Fruit fly (Drosophila melanogaster) whole organism, embryonic: ENCODE measurements around the gene PAPLA1.

Experiments used
- CG10959 ChIP-seq: fragments of 200-800 bp; sonication (Bioruptor generic); IDR thresholded peaks from 2 replicates; pipeline ENCODE4 v1.3.6; 2022; ENCODE audit warnings: missing biosample characterization, missing genetic modification characterization
- CG1233 ChIP-seq: fragments of 200-800 bp; sonication (Bioruptor generic); optimal IDR thresholded peaks from 4 replicates; lab custom pipeline; 2018; ENCODE audit warnings: missing biosample characterization, mild to moderate bottlenecking, missing genetic modification characterization
- CG15269 ChIP-seq: fragments of 200-800 bp; sonication (Bioruptor generic); optimal IDR thresholded peaks from 2 replicates; lab custom pipeline; 2018; ENCODE audit warnings: missing biosample characterization, mild to moderate bottlenecking, missing genetic modification characterization, moderate library complexity
- CG16863 ChIP-seq: fragments of 200-800 bp; sonication (Bioruptor generic); optimal IDR thresholded peaks from 3 replicates; lab custom pipeline; 2016; ENCODE audit warnings: missing biosample characterization, missing genetic modification characterization
- CG30020 ChIP-seq: fragments of 200-800 bp; optimal IDR thresholded peaks from 2 replicates; lab custom pipeline; 2019; ENCODE audit warnings: missing biosample characterization, mild to moderate bottlenecking, missing genetic modification characterization, moderate library complexity
- CG32767 ChIP-seq: fragments of 200-800 bp; sonication (Bioruptor generic); IDR thresholded peaks from 2 replicates; pipeline ENCODE4 v1.3.6; 2022; ENCODE audit warnings: missing biosample characterization, missing genetic modification characterization
- CG33213 ChIP-seq: fragments of 200-800 bp; sonication (Bioruptor generic); optimal IDR thresholded peaks from 3 replicates; lab custom pipeline; 2016; ENCODE audit warnings: missing biosample characterization, missing genetic modification characterization
- CG33557 ChIP-seq: fragments of 200-800 bp; sonication (Bioruptor generic); optimal IDR thresholded peaks from 2 replicates; lab custom pipeline; 2019; ENCODE audit warnings: missing biosample characterization, mild to moderate bottlenecking, missing genetic modification characterization, moderate library complexity
- CG34224 ChIP-seq: fragments of 200-800 bp; sonication (Bioruptor generic); IDR thresholded peaks from 3 replicates; pipeline ENCODE4 v1.3.6; 2022; ENCODE audit warnings: missing biosample characterization, missing genetic modification characterization; ENCODE audit not compliant: partially characterized antibody
- CG6175 ChIP-seq: fragments of 200-800 bp; sonication (Bioruptor generic); IDR thresholded peaks from 3 replicates; pipeline ENCODE4 v1.3.6; 2022; ENCODE audit warnings: missing biosample characterization, missing genetic modification characterization
- CG6654 ChIP-seq: fragments of 200-800 bp; sonication (Bioruptor generic); optimal IDR thresholded peaks from 2 replicates; lab custom pipeline; 2017; ENCODE audit warnings: missing biosample characterization, mild to moderate bottlenecking, missing genetic modification characterization
- CG6813 ChIP-seq: fragments of 200-800 bp; sonication (Bioruptor generic); optimal IDR thresholded peaks from 2 replicates; lab custom pipeline; 2017; ENCODE audit warnings: missing biosample characterization, missing genetic modification characterization, mild to moderate bottlenecking, moderate library complexity, missing genetic modification reagents
- CG7372 ChIP-seq: fragments of 200-800 bp; sonication (Bioruptor generic); IDR thresholded peaks from 2 replicates; pipeline ENCODE4 v1.3.6; 2022; ENCODE audit warnings: missing biosample characterization, missing genetic modification characterization
- CG7745 ChIP-seq: fragments of 200-800 bp; sonication (Bioruptor generic); optimal IDR thresholded peaks from 2 replicates; lab custom pipeline; 2018; ENCODE audit warnings: missing biosample characterization, mild to moderate bottlenecking, missing genetic modification characterization, moderate library complexity
- CG7963 ChIP-seq: fragments of 200-800 bp; sonication (Bioruptor generic); IDR thresholded peaks from 3 replicates; pipeline ENCODE4 v1.3.6; 2022; ENCODE audit warnings: missing biosample characterization, missing genetic modification characterization; ENCODE audit not compliant: partially characterized antibody
- CG7987 ChIP-seq: fragments of 200-800 bp; sonication (Bioruptor generic); optimal IDR thresholded peaks from 2 replicates; lab custom pipeline; 2018; ENCODE audit warnings: missing biosample characterization, mild to moderate bottlenecking, missing genetic modification characterization, moderate library complexity
- CG8478 ChIP-seq: fragments of >200 bp; optimal IDR thresholded peaks from 2 replicates; lab custom pipeline; 2018
- Dad ChIP-seq: fragments of 200-800 bp; sonication (Bioruptor generic); optimal IDR thresholded peaks from 3 replicates; lab custom pipeline; 2016; ENCODE audit warnings: missing biosample characterization, missing genetic modification characterization
- ERR ChIP-seq: fragments of 200-800 bp; sonication (Bioruptor generic); optimal IDR thresholded peaks from 2 replicates; lab custom pipeline; 2016; ENCODE audit warnings: missing biosample characterization, missing genetic modification characterization
- Gsc ChIP-seq: fragments of 200-800 bp; sonication (Bioruptor generic); IDR thresholded peaks from 2 replicates; pipeline ENCODE4 v1.3.6; 2022; ENCODE audit warnings: missing biosample characterization, missing genetic modification characterization
- Gug ChIP-seq: fragments of 200-800 bp; sonication (Bioruptor generic); IDR thresholded peaks from 4 replicates; pipeline ENCODE4 v1.3.6; 2022; ENCODE audit warnings: missing biosample characterization, missing genetic modification characterization
- H2.0 ChIP-seq: fragments of 200-800 bp; sonication (Bioruptor generic); IDR thresholded peaks from 2 replicates; pipeline ENCODE4 v1.3.6; 2022; ENCODE audit warnings: missing biosample characterization, missing genetic modification characterization
- MESR4 ChIP-seq: fragments of 200-800 bp; sonication (Bioruptor generic); optimal IDR thresholded peaks from 2 replicates; lab custom pipeline; 2018; ENCODE audit warnings: missing biosample characterization, mild to moderate bottlenecking, missing genetic modification characterization, moderate library complexity
- NfI ChIP-seq: fragments of 200-800 bp; sonication (Bioruptor generic); optimal IDR thresholded peaks from 3 replicates; lab custom pipeline; 2018; ENCODE audit warnings: missing biosample characterization, mild to moderate bottlenecking, missing genetic modification characterization, moderate library complexity
- YL-1 ChIP-seq: fragments of 200-800 bp; sonication (Bioruptor generic); optimal IDR thresholded peaks from 3 replicates; lab custom pipeline; 2017; ENCODE audit warnings: missing biosample characterization, mild to moderate bottlenecking, missing genetic modification characterization
- abd-A ChIP-seq: fragments of 200-800 bp; sonication (Bioruptor generic); optimal IDR thresholded peaks from 3 replicates; lab custom pipeline; 2019; ENCODE audit warnings: missing biosample characterization, mild to moderate bottlenecking, missing genetic modification characterization, moderate library complexity
- az2 ChIP-seq: fragments of 200-800 bp; sonication (Bioruptor generic); optimal IDR thresholded peaks from 3 replicates; lab custom pipeline; 2016; ENCODE audit warnings: missing biosample characterization, missing genetic modification characterization
- crp ChIP-seq, 2 experiments: fragments of 200-800 bp; sonication (Bioruptor generic); optimal IDR thresholded peaks; 2 replicates in 1 of 2; 3 replicates in 1 of 2; lab custom pipeline; 2017; ENCODE audit warnings: missing biosample characterization in 2 of 2, missing genetic modification characterization in 2 of 2, mild to moderate bottlenecking in 1 of 2, moderate library complexity in 1 of 2
- dm ChIP-seq: fragments of 200-800 bp; sonication (Bioruptor generic); optimal IDR thresholded peaks from 3 replicates; lab custom pipeline; 2016; ENCODE audit warnings: missing biosample characterization, missing genetic modification characterization
- dpn ChIP-seq, 2 experiments: fragments of 200-800 bp; sonication (Bioruptor generic); optimal IDR thresholded peaks; 3 replicates each; lab custom pipeline; 2016; ENCODE audit warnings: missing biosample characterization in 2 of 2, missing genetic modification characterization in 2 of 2
- ftz-f1 ChIP-seq: fragments of 200-800 bp; sonication (Bioruptor generic); optimal IDR thresholded peaks from 2 replicates; lab custom pipeline; 2016; ENCODE audit warnings: missing biosample characterization, missing genetic modification characterization
- hbn ChIP-seq: fragments of 200-800 bp; sonication (Bioruptor generic); IDR thresholded peaks from 2 replicates; pipeline ENCODE4 v1.3.6; 2022; ENCODE audit warnings: missing biosample characterization, missing genetic modification characterization; ENCODE audit not compliant: partially characterized antibody
- her ChIP-seq: fragments of 200-800 bp; sonication (Bioruptor generic); optimal IDR thresholded peaks from 2 replicates; lab custom pipeline; 2016; ENCODE audit warnings: missing biosample characterization, missing genetic modification characterization
- kah ChIP-seq: fragments of 200-800 bp; sonication (Bioruptor generic); optimal IDR thresholded peaks from 2 replicates; lab custom pipeline; 2018; ENCODE audit warnings: missing biosample characterization, mild to moderate bottlenecking, missing genetic modification characterization
- onecut ChIP-seq: fragments of 200-800 bp; sonication (Bioruptor generic); IDR thresholded peaks from 2 replicates; pipeline ENCODE4 v1.3.6; 2022; ENCODE audit warnings: missing biosample characterization, missing genetic modification characterization
- pzg ChIP-seq: fragments of 200-800 bp; sonication (Bioruptor generic); optimal IDR thresholded peaks from 3 replicates; lab custom pipeline; 2018; ENCODE audit warnings: missing biosample characterization, mild to moderate bottlenecking, missing genetic modification characterization, moderate library complexity
- scrt ChIP-seq: fragments of 200-800 bp; sonication (Bioruptor generic); optimal IDR thresholded peaks from 2 replicates; lab custom pipeline; 2018; ENCODE audit warnings: missing biosample characterization, mild to moderate bottlenecking, missing genetic modification characterization, moderate library complexity
- sd ChIP-seq: fragments of 200-800 bp; sonication (Bioruptor generic); optimal IDR thresholded peaks from 3 replicates; lab custom pipeline; 2018; ENCODE audit warnings: missing biosample characterization, mild to moderate bottlenecking, missing genetic modification characterization, moderate library complexity
- sens-2 ChIP-seq: fragments of 200-800 bp; sonication (Bioruptor generic); IDR thresholded peaks from 2 replicates; pipeline ENCODE4 v1.3.6; 2022; ENCODE audit warnings: missing biosample characterization, missing genetic modification characterization
- sim ChIP-seq: fragments of 200-800 bp; sonication (Bioruptor generic); IDR thresholded peaks from 2 replicates; pipeline ENCODE4 v1.3.6; 2022; ENCODE audit warnings: missing biosample characterization, missing genetic modification characterization
- so ChIP-seq: fragments of 200-800 bp; sonication (Bioruptor generic); IDR thresholded peaks from 3 replicates; pipeline ENCODE4 v1.3.6; 2022; ENCODE audit warnings: missing biosample characterization, missing genetic modification characterization
- tin ChIP-seq: fragments of 200-800 bp; sonication (Bioruptor generic); optimal IDR thresholded peaks from 3 replicates; lab custom pipeline; 2016; ENCODE audit warnings: missing biosample characterization, missing genetic modification characterization
- tll ChIP-seq, 2 experiments: fragments of 200-800 bp in 1 of 2; fragments of >200 bp in 1 of 2; sonication (Bioruptor generic) in 1 of 2; optimal IDR thresholded peaks; 2 replicates each; lab custom pipeline; 2017 to 2019; ENCODE audit warnings: missing biosample characterization in 2 of 2, missing genetic modification characterization in 2 of 2, mild to moderate bottlenecking in 1 of 2, moderate library complexity in 1 of 2
- tna ChIP-seq: fragments of 200-800 bp; sonication (Bioruptor generic); IDR thresholded peaks from 2 replicates; pipeline ENCODE4 v1.3.6; 2022; ENCODE audit warnings: missing biosample characterization, missing genetic modification characterization; ENCODE audit not compliant: partially characterized antibody
- trem ChIP-seq: fragments of 200-800 bp; optimal IDR thresholded peaks from 3 replicates; lab custom pipeline; 2019; ENCODE audit warnings: missing biosample characterization, mild to moderate bottlenecking, missing genetic modification characterization, moderate library complexity
- ttk ChIP-seq: fragments of 200-800 bp; sonication (Bioruptor generic); IDR thresholded peaks from 2 replicates; pipeline ENCODE4 v2.1.2; 2022; ENCODE audit warnings: missing biosample characterization, missing genetic modification characterization
- tup ChIP-seq: fragments of 200-800 bp; sonication (Bioruptor generic); optimal IDR thresholded peaks from 2 replicates; lab custom pipeline; 2016; ENCODE audit warnings: missing biosample characterization, mild to moderate bottlenecking, missing genetic modification characterization, moderate library complexity

The PAPLA1 gene

DNA sequence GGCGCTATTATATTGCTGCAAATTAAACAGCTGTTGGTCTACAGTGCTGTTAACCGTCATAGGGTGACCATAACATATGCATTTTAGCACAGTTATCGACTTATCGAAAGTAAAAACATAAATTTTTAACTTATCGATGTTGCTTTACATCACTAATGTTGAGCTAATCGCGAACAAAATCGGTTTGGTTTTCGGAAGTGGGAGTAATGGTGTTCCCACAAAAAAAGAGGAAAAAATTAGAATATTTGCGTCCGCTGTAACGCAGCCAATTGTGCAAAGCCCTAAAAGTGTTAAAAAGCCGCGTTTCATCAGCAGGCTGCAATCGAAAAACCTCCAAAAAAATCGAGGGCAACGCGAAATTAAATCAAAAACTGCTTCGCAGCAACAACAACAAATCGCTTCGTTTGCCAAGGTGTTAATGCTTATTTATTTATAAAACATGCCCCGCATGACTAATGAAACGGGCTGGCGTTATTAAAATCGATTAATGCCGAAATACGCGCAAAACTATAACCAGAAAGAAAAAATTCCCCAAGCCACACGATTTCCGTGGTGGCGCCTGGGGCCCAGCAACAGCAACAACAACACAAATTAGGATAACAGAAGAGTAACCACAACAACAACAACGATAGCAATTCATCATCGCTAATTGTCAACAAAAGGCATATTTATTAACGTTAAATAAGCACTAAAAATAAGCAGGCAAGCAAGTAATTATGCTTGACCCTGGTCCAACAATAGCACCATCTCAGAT is 32.4 kb downstream of the PAPLA1 start, which contains the start of the genes CG12375 and CG8668 (continued):
- no peak for TF ChIP-seq H2.0

DNA sequence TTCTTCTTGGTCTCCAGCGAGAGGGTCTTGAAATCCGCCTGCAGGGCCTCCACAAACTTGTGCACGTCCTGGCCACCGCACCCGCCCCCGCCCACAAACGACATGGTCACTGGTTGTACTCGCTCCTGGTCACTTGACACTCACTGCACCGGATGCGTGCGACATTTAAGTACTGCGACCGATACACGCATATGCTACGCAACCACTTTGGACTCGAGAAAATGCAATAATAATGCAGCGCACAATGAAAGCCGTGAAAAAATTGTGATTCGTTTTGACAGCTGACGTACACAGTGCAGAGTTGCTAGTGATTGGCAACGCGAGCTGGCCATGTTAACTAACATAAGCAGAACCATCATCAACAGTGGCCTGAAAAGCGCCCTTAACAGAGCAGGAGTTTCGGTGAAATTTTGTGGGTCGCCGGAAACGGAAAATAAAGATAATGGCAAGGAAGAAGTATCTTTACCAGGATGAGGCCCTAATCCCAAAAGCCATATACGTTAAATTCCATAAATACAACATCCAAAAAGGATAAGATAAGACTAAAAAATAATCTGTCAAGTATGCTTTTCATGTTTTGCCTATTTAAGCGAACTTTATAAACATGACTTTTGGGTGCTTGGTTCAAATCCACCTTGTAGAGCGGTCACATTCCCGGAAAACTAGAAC is 35.6 kb downstream of the PAPLA1 start, which contains the start of the genes mon2 and CG8673:
Gene mon2 (minus strand): TSS at position 300 of the 669 bp plus-strand sequence.
Gene CG8673 (plus strand): TSS at position 619 of the 669 bp plus-strand sequence.
- TF ChIP-seq CG7745 (tag; lab: Kevin White, UChicago) (no peak), dpn (GFP tag; optimal IDR thresholded peaks at IDR 0.05; lab: Kevin White, UChicago) (no peak), abd-A (tag; lab: Kevin White, UChicago) (no peak), YL-1 (GFP tag; lab: Kevin White, UChicago) (peak; percentile 57), sens-2 (GFP tag; lab: Robert Waterston, UW) (no peak), CG33557 (GFP tag; lab: Kevin White, UChicago) (no peak), CG6654 (GFP tag; lab: Kevin White, UChicago) (no peak), trem (tag; lab: Kevin White, UChicago) (no peak), ftz-f1 (GFP tag; lab: Kevin White, UChicago) (no peak), hbn (no peak), onecut (GFP tag; lab: Robert Waterston, UW) (no peak), CG6813 (GFP tag; lab: Kevin White, UChicago) (no peak), tll (GFP tag; optimal IDR thresholded peaks at IDR 0.05; lab: Kevin White, UChicago) (no peak), CG33213 (GFP tag; lab: Kevin White, UChicago) (no peak), MESR4 (GFP tag; lab: Kevin White, UChicago) (peak; percentile 90), CG7963 (GFP tag; lab: Robert Waterston, UW) (no peak), CG10959 (no peak), pzg (GFP tag; lab: Kevin White, UChicago) (peak; percentile 42), her (GFP tag; lab: Kevin White, UChicago) (no peak), ttk (GFP tag; lab: Robert Waterston, UW) (no peak), tup (GFP tag; lab: Kevin White, UChicago) (no peak), CG16863 (no peak), CG34224 (GFP tag; lab: Robert Waterston, UW) (peak; percentile 41; the same call in 1 of the 3 replicates), Dad (GFP tag; lab: Kevin White, UChicago) (no peak), az2 (GFP tag; lab: Kevin White, UChicago) (no peak), CG6175 (GFP tag; lab: Robert Waterston, UW) (no peak), crp (GFP tag; optimal IDR thresholded peaks at IDR 0.05; lab: Kevin White, UChicago) (peak in 1 of 2 experiments; percentile 72), CG15269 (tag; lab: Kevin White, UChicago) (no peak), so (GFP tag; lab: Robert Waterston, UW) (no peak), CG7987 (no peak), kah (GFP tag; lab: Kevin White, UChicago) (no peak), Gug (GFP tag; lab: Robert Waterston, UW) (no peak), CG32767 (GFP tag; lab: Robert Waterston, UW) (no peak), NfI (no peak), scrt (GFP tag; lab: Kevin White, UChicago) (no peak), CG1233 (GFP tag; lab: Kevin White, UChicago) (no peak), sim (GFP tag; lab: Robert Waterston, UW) (no peak), dm (GFP tag; lab: Kevin White, UChicago) (no peak), tna (GFP tag; lab: Robert Waterston, UW) (no peak), CG30020 (tag; lab: Kevin White, UChicago) (no peak), tin (GFP tag; lab: Kevin White, UChicago) (no peak), Gsc (GFP tag; lab: Robert Waterston, UW) (no peak), sd (tag; lab: Kevin White, UChicago) (no peak), ERR (no peak), CG7372 (GFP tag; lab: Robert Waterston, UW) (no peak), CG8478 (lab: Kevin White, UChicago) (no peak)
